Fruit fly (Drosophila melanogaster) whole organism, embryonic: ENCODE data around the gene Helz.

Source experiments
- CG10147 ChIP-seq: fragments of 200-800 bp; sonication (Bioruptor generic); optimal IDR thresholded peaks from 2 replicates; lab custom pipeline; 2019; ENCODE audit warnings: missing biosample characterization, mild to moderate bottlenecking, missing genetic modification characterization, moderate library complexity
- CG1024 ChIP-seq: fragments of 200-800 bp; sonication (Bioruptor generic); IDR thresholded peaks from 2 replicates; pipeline ENCODE4 v1.3.6; 2022; ENCODE audit warnings: missing biosample characterization, missing genetic modification characterization
- CG10431 ChIP-seq: fragments of 200-800 bp; sonication (Bioruptor generic); optimal IDR thresholded peaks from 3 replicates; lab custom pipeline; 2018; ENCODE audit warnings: missing biosample characterization, mild to moderate bottlenecking, missing genetic modification characterization
- CG11093 ChIP-seq: fragments of 200-800 bp; sonication (Bioruptor generic); IDR thresholded peaks from 3 replicates; pipeline ENCODE4 v1.3.6; 2022; ENCODE audit warnings: missing biosample characterization, missing genetic modification characterization
- CG11695 ChIP-seq: fragments of 200-800 bp; sonication (Bioruptor generic); IDR thresholded peaks from 3 replicates; pipeline ENCODE4 v1.3.6; 2022; ENCODE audit warnings: missing biosample characterization, missing genetic modification characterization
- CG11723 ChIP-seq: fragments of 200-800 bp; sonication (Bioruptor generic); optimal IDR thresholded peaks from 2 replicates; lab custom pipeline; 2017; ENCODE audit warnings: missing biosample characterization, mild to moderate bottlenecking, missing genetic modification characterization
- CG16815 ChIP-seq: fragments of 200-800 bp; sonication (Bioruptor generic); optimal IDR thresholded peaks from 3 replicates; lab custom pipeline; 2017; ENCODE audit warnings: missing biosample characterization, mild to moderate bottlenecking, missing genetic modification characterization
- CG16863 ChIP-seq: fragments of 200-800 bp; sonication (Bioruptor generic); optimal IDR thresholded peaks from 3 replicates; lab custom pipeline; 2016; ENCODE audit warnings: missing biosample characterization, missing genetic modification characterization
- CG17186 ChIP-seq: fragments of 200-800 bp; sonication (Bioruptor generic); optimal IDR thresholded peaks from 3 replicates; lab custom pipeline; 2017; ENCODE audit warnings: missing biosample characterization, missing genetic modification reagents, missing genetic modification characterization
- CG17361 ChIP-seq: fragments of 200-800 bp; sonication (Bioruptor generic); IDR thresholded peaks from 3 replicates; pipeline ENCODE4 v1.3.6; 2022; ENCODE audit warnings: missing biosample characterization, missing genetic modification characterization
- CG18476 ChIP-seq: fragments of 200-800 bp; sonication (Bioruptor generic); optimal IDR thresholded peaks from 2 replicates; lab custom pipeline; 2016; ENCODE audit warnings: missing biosample characterization, mild to moderate bottlenecking, missing genetic modification characterization
- CG18619 ChIP-seq: fragments of 200-800 bp; sonication (Bioruptor generic); optimal IDR thresholded peaks from 3 replicates; lab custom pipeline; 2017; ENCODE audit warnings: missing biosample characterization, mild to moderate bottlenecking, missing genetic modification characterization
- CG2129 ChIP-seq: fragments of 200-800 bp; sonication (Bioruptor generic); IDR thresholded peaks from 2 replicates; pipeline ENCODE4 v1.3.6; 2022; ENCODE audit warnings: missing biosample characterization, missing genetic modification characterization; ENCODE audit not compliant: partially characterized antibody
- CG30431 ChIP-seq: fragments of 200-800 bp; sonication (Bioruptor generic); optimal IDR thresholded peaks from 2 replicates; lab custom pipeline; 2017; ENCODE audit warnings: missing biosample characterization, missing genetic modification characterization
- CG3065 ChIP-seq: fragments of 200-800 bp; sonication (Bioruptor generic); optimal IDR thresholded peaks from 2 replicates; lab custom pipeline; 2016; ENCODE audit warnings: missing biosample characterization, missing genetic modification characterization
- CG3281 ChIP-seq: fragments of 200-800 bp; sonication (Bioruptor generic); optimal IDR thresholded peaks from 3 replicates; lab custom pipeline; 2017; ENCODE audit warnings: missing biosample characterization, mild to moderate bottlenecking, missing genetic modification characterization
- CG4707 ChIP-seq: fragments of 200-800 bp; sonication (Bioruptor generic); optimal IDR thresholded peaks from 2 replicates; lab custom pipeline; 2018; ENCODE audit warnings: missing biosample characterization, mild to moderate bottlenecking, missing genetic modification characterization, moderate library complexity
- CG6765 ChIP-seq: fragments of 200-800 bp; sonication (Bioruptor generic); optimal IDR thresholded peaks from 3 replicates; lab custom pipeline; 2017; ENCODE audit warnings: missing biosample characterization, mild to moderate bottlenecking, missing genetic modification characterization
- CG9797 ChIP-seq: fragments of 200-800 bp; sonication (Bioruptor generic); optimal IDR thresholded peaks from 3 replicates; lab custom pipeline; 2018; ENCODE audit warnings: missing biosample characterization, mild to moderate bottlenecking, missing genetic modification characterization
- CoRest ChIP-seq: fragments of 200-800 bp; sonication (Bioruptor generic); optimal IDR thresholded peaks from 3 replicates; lab custom pipeline; 2018; ENCODE audit warnings: missing biosample characterization, mild to moderate bottlenecking, missing genetic modification characterization, moderate library complexity
- Drgx ChIP-seq: fragments of 200-800 bp; sonication (Bioruptor generic); IDR thresholded peaks from 2 replicates; pipeline ENCODE4 v1.3.6; 2022; ENCODE audit warnings: missing biosample characterization, missing genetic modification characterization
- ERR ChIP-seq: fragments of 200-800 bp; sonication (Bioruptor generic); optimal IDR thresholded peaks from 2 replicates; lab custom pipeline; 2016; ENCODE audit warnings: missing biosample characterization, missing genetic modification characterization
- Eip74EF ChIP-seq, 2 experiments: fragments of 200-800 bp in 1 of 2; fragments of >200 bp in 1 of 2; sonication (Bioruptor generic) in 1 of 2; optimal IDR thresholded peaks; 2 replicates each; lab custom pipeline; 2017 to 2019; ENCODE audit warnings: missing biosample characterization in 2 of 2, missing genetic modification characterization in 2 of 2, mild to moderate bottlenecking in 1 of 2, moderate library complexity in 1 of 2
- Elba2 ChIP-seq: fragments of 200-800 bp; sonication (Bioruptor generic); optimal IDR thresholded peaks from 3 replicates; lab custom pipeline; 2016; ENCODE audit warnings: missing biosample characterization, missing genetic modification characterization
- Ets97D ChIP-seq: fragments of 200-800 bp; sonication (Bioruptor generic); optimal IDR thresholded peaks from 3 replicates; lab custom pipeline; 2016; ENCODE audit warnings: missing biosample characterization, missing genetic modification characterization
- HHEX ChIP-seq: fragments of 200-800 bp; sonication (Bioruptor generic); optimal IDR thresholded peaks from 3 replicates; lab custom pipeline; 2017; ENCODE audit warnings: missing biosample characterization, mild to moderate bottlenecking, missing genetic modification characterization, missing genetic modification reagents
- HLH4C ChIP-seq: fragments of 200-800 bp; sonication (Bioruptor generic); IDR thresholded peaks from 3 replicates; pipeline ENCODE4 v1.3.6; 2022; ENCODE audit warnings: missing biosample characterization, missing genetic modification characterization; ENCODE audit not compliant: partially characterized antibody
- Max ChIP-seq: fragments of 200-800 bp; sonication (Bioruptor generic); optimal IDR thresholded peaks from 2 replicates; lab custom pipeline; 2016; ENCODE audit warnings: missing biosample characterization, mild to moderate bottlenecking, missing genetic modification characterization
- Myb ChIP-seq: fragments of 200-800 bp; sonication (Bioruptor generic); optimal IDR thresholded peaks from 2 replicates; lab custom pipeline; 2016; ENCODE audit warnings: missing biosample characterization, missing genetic modification characterization
- Rx ChIP-seq: fragments of 200-800 bp; sonication (Bioruptor generic); IDR thresholded peaks from 2 replicates; pipeline ENCODE4 v1.3.6; 2022; ENCODE audit warnings: missing biosample characterization, missing genetic modification characterization
- Taf1 ChIP-seq: fragments of 200-800 bp; sonication (Bioruptor generic); IDR thresholded peaks from 2 replicates; pipeline ENCODE4 v1.3.6; 2022; ENCODE audit warnings: missing biosample characterization, missing genetic modification characterization
- Trl ChIP-seq, 3 experiments: fragments of >200 bp in 2 of 3; fragments of 200-800 bp in 1 of 3; sonication (Bioruptor generic) in 1 of 3; optimal IDR thresholded peaks; 2 replicates in 1 of 3; 3 replicates in 2 of 3; lab custom pipeline; 2016 to 2017; ENCODE audit warnings: missing biosample characterization in 1 of 3, missing genetic modification characterization in 1 of 3
- ab ChIP-seq: fragments of 200-800 bp; sonication (Bioruptor generic); optimal IDR thresholded peaks from 2 replicates; lab custom pipeline; 2016; ENCODE audit warnings: missing biosample characterization, missing genetic modification characterization
- ato ChIP-seq: fragments of 200-800 bp; sonication (Bioruptor generic); IDR thresholded peaks from 2 replicates; pipeline ENCODE4 v1.3.6; 2022; ENCODE audit warnings: missing biosample characterization, missing genetic modification characterization; ENCODE audit not compliant: partially characterized antibody
- bbx ChIP-seq: fragments of 200-800 bp; sonication (Bioruptor generic); IDR thresholded peaks from 2 replicates; pipeline ENCODE4 v1.3.6; 2022; ENCODE audit warnings: missing biosample characterization, missing genetic modification characterization; ENCODE audit not compliant: partially characterized antibody
- chinmo ChIP-seq: fragments of 200-800 bp; sonication (Bioruptor generic); IDR thresholded peaks from 4 replicates; pipeline ENCODE4 v1.3.6; 2022; ENCODE audit warnings: missing biosample characterization, missing genetic modification characterization; ENCODE audit not compliant: partially characterized antibody
- crc ChIP-seq: fragments of 200-800 bp; sonication (Bioruptor generic); optimal IDR thresholded peaks from 2 replicates; lab custom pipeline; 2016; ENCODE audit warnings: missing biosample characterization, missing genetic modification characterization
- exex ChIP-seq: fragments of 200-800 bp; sonication (Bioruptor generic); optimal IDR thresholded peaks from 4 replicates; lab custom pipeline; 2018; ENCODE audit warnings: missing biosample characterization, mild to moderate bottlenecking, missing genetic modification characterization, moderate library complexity
- eyg ChIP-seq: fragments of 200-800 bp; sonication (Bioruptor generic); optimal IDR thresholded peaks from 3 replicates; lab custom pipeline; 2016; ENCODE audit warnings: missing biosample characterization, missing genetic modification characterization
- gsb-n ChIP-seq: fragments of 200-800 bp; sonication (Bioruptor generic); optimal IDR thresholded peaks from 3 replicates; lab custom pipeline; 2018; ENCODE audit warnings: missing biosample characterization, mild to moderate bottlenecking, missing genetic modification characterization
- h ChIP-seq: fragments of >200 bp; optimal IDR thresholded peaks from 2 replicates; lab custom pipeline; 2017
- insv ChIP-seq, 2 experiments: fragments of 200-800 bp; sonication (Bioruptor generic); optimal IDR thresholded peaks; 3 replicates each; lab custom pipeline; 2016 to 2018; ENCODE audit warnings: missing biosample characterization in 2 of 2, missing genetic modification characterization in 2 of 2
- nom ChIP-seq: fragments of 200-800 bp; sonication (Bioruptor generic); optimal IDR thresholded peaks from 2 replicates; lab custom pipeline; 2017; ENCODE audit warnings: missing biosample characterization, missing genetic modification characterization, mild to moderate bottlenecking, moderate library complexity, missing genetic modification reagents
- p53 ChIP-seq: fragments of 200-800 bp; sonication (Bioruptor generic); optimal IDR thresholded peaks from 2 replicates; lab custom pipeline; 2016; ENCODE audit warnings: missing biosample characterization, missing genetic modification characterization
- psq ChIP-seq: fragments of 200-800 bp; sonication (Bioruptor generic); optimal IDR thresholded peaks from 2 replicates; lab custom pipeline; 2017; ENCODE audit warnings: missing biosample characterization, missing genetic modification characterization
- ro ChIP-seq: fragments of 200-800 bp; sonication (Bioruptor generic); IDR thresholded peaks from 2 replicates; pipeline ENCODE4 v1.3.6; 2022; ENCODE audit warnings: missing biosample characterization, missing genetic modification characterization
- sisA ChIP-seq: fragments of 200-800 bp; sonication (Bioruptor generic); IDR thresholded peaks from 2 replicates; pipeline ENCODE4 v1.3.6; 2022; ENCODE audit warnings: missing biosample characterization, missing genetic modification characterization
- slbo ChIP-seq: fragments of 200-800 bp; sonication (Bioruptor generic); IDR thresholded peaks from 2 replicates; pipeline ENCODE4 v1.3.6; 2022; ENCODE audit warnings: missing biosample characterization, missing genetic modification characterization
- stc ChIP-seq: fragments of 200-800 bp; sonication (Bioruptor generic); IDR thresholded peaks from 2 replicates; pipeline ENCODE4 v1.3.6; 2022; ENCODE audit warnings: missing biosample characterization, missing genetic modification characterization
- zen2 ChIP-seq: fragments of 200-800 bp; sonication (Bioruptor generic); IDR thresholded peaks from 3 replicates; pipeline ENCODE4 v1.3.6; 2022; ENCODE audit warnings: missing biosample characterization, missing genetic modification characterization; ENCODE audit not compliant: partially characterized antibody

Helz gene

DNA sequence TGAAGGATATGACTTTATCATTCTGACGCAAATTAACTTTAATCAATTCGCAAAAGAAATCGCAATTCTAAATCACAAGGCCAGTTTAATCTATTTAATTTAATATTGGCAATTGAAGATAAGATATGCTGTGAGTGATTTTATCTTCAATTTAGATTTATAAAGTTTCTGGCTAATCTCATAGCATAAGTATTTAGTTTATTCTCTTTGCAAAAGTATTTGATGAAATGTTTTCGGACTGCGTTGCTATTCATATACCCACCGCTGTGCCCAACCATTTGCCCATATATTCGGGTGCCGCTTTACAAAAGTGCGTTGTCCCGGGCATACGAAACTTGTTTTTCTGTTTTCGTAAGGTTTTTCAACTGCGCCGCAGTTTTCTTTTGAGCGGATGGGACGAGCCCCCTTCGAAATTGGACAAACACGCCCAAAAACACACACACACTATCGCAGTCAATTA is 4.8 kb upstream of the Helz start (continued):
- TF ChIP-seq HLH4C (no peak), ato (GFP tag; lab: Robert Waterston, UW) (no peak), CG18619 (GFP tag; lab: Kevin White, UChicago) (peak; percentile 98), CG11093 (GFP tag; lab: Robert Waterston, UW) (peak; percentile 90), CG16863 (peak; percentile 94), ro (GFP tag; lab: Robert Waterston, UW) (peak; percentile 75), ERR (GFP tag; lab: Kevin White, UChicago) (peak; percentile 82), Trl (optimal IDR thresholded peaks at IDR 0.05; lab: Kevin White, UChicago) (no peak), Trl (GFP tag; optimal IDR thresholded peaks at IDR 0.05; lab: Kevin White, UChicago) (peak; percentile 88), Max (GFP tag; lab: Kevin White, UChicago) (peak; percentile 97), eyg (peak; percentile 89), CG2129 (no peak), nom (GFP tag; lab: Kevin White, UChicago) (no peak), CG17186 (GFP tag; lab: Kevin White, UChicago) (peak; percentile 87), CG18476 (GFP tag; lab: Kevin White, UChicago) (peak; percentile 97), CG4707 (GFP tag; lab: Kevin White, UChicago) (peak; percentile 90), CG6765 (GFP tag; lab: Kevin White, UChicago) (peak; percentile 97), slbo (GFP tag; lab: Robert Waterston, UW) (peak; percentile 92), Myb (GFP tag; lab: Kevin White, UChicago) (peak; percentile 79), CoRest (peak; percentile 99), HHEX (GFP tag; lab: Kevin White, UChicago) (peak; percentile 97), CG17361 (GFP tag; lab: Robert Waterston, UW) (peak; percentile 99), CG3065 (peak; percentile 87), zen2 (no peak), stc (peak; percentile 93), CG10147 (GFP tag; lab: Kevin White, UChicago) (peak; percentile 99), insv (GFP tag; optimal IDR thresholded peaks at IDR 0.05; lab: Kevin White, UChicago) (peak; percentile 4 to 82), p53 (GFP tag; lab: Kevin White, UChicago) (peak; percentile 50), CG30431 (GFP tag; lab: Kevin White, UChicago) (peak; percentile 92), CG11723 (GFP tag; lab: Kevin White, UChicago) (peak; percentile 96), Elba2 (GFP tag; lab: Kevin White, UChicago) (peak; percentile 27), CG10431 (GFP tag; lab: Kevin White, UChicago) (peak; percentile 90), ab (GFP tag; lab: Kevin White, UChicago) (peak; percentile 77), Taf1 (GFP tag; lab: Robert Waterston, UW) (peak; percentile 82), CG11695 (GFP tag; lab: Robert Waterston, UW) (peak; percentile 96), Rx (peak; percentile 83; the same call in 1 of the 2 replicates), exex (tag; lab: Kevin White, UChicago) (peak; percentile 90), psq (peak; percentile 79), chinmo (GFP tag; lab: Robert Waterston, UW) (no peak), gsb-n (tag; lab: Kevin White, UChicago) (peak; percentile 96), CG16815 (peak; percentile 96), CG9797 (peak; percentile 42), h (lab: Kevin White, UChicago) (no peak), Eip74EF (GFP tag; optimal IDR thresholded peaks at IDR 0.05; lab: Kevin White, UChicago) (peak in 1 of 2 experiments; percentile 97), Drgx (peak; percentile 56), sisA (GFP tag; lab: Robert Waterston, UW) (peak; percentile 86), crc (GFP tag; lab: Kevin White, UChicago) (peak; percentile 90), CG1024 (GFP tag; lab: Robert Waterston, UW) (peak; percentile 56), Ets97D (peak; percentile 75), bbx (GFP tag; lab: Robert Waterston, UW) (no peak), CG3281 (GFP tag; lab: Kevin White, UChicago) (peak; percentile 98)
